Fruit fly (Drosophila melanogaster): ENCODE measurements around the gene inaF-A.
A peak's percentile ranks its signal among the peaks of the same experiment; 100 is the strongest.

inaF-A gene

DNA sequence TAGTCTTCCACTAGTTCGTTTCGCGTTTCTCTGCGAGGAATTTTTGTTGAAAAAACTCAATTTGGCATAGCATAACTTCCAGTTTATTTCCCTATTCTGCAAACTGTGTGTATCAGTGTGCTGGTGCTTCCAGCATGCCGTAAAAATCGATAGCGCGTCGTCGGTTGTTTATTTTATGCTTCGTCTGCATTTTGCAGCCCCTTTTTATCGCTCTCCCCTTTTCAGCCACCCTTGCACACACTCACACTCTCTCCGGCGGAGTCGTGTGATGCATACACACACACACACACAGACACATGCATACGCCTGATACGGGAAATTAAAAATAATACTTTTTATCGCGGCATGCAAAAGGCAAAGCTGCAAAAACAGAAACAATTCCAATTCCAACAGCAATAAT is 54.2 kb downstream of the inaF-A start:
- peak; percentile 24 for TF ChIP-seq rgr (GFP tag; optimal IDR thresholded peaks at IDR 0.05)
- TF ChIP-seq CG9705 (GFP tag; optimal IDR thresholded peaks at IDR 0.05) = no peak
- peak; percentile 28 for TF ChIP-seq psq (GFP tag; optimal IDR thresholded peaks at IDR 0.05)
- TF ChIP-seq OdsH (GFP tag; optimal IDR thresholded peaks at IDR 0.05) = peak; percentile 45
- TF ChIP-seq HLH106 (tag; optimal IDR thresholded peaks at IDR 0.05) = peak; percentile 10
- TF ChIP-seq Hr83 (GFP tag; optimal IDR thresholded peaks at IDR 0.05; ENCODE audit: poor library complexity, severe bottlenecking) = no peak
- TF ChIP-seq h (GFP tag; optimal IDR thresholded peaks at IDR 0.05) = peak; percentile 20
- TF ChIP-seq fru (GFP tag; optimal IDR thresholded peaks at IDR 0.05) = peak; percentile 55
- no peak for TF ChIP-seq ey (GFP tag; optimal IDR thresholded peaks at IDR 0.05)
- TF ChIP-seq woc (GFP tag; optimal IDR thresholded peaks at IDR 0.05) = peak; percentile 12
- TF ChIP-seq foxo (GFP tag; optimal IDR thresholded peaks at IDR 0.05) = peak in 1 of 2 experiments; percentile 27
- TF ChIP-seq Myc (optimal IDR thresholded peaks at IDR 0.05) = no peak
- peak; percentile 25 for TF ChIP-seq br (GFP tag; optimal IDR thresholded peaks at IDR 0.05)

DNA sequence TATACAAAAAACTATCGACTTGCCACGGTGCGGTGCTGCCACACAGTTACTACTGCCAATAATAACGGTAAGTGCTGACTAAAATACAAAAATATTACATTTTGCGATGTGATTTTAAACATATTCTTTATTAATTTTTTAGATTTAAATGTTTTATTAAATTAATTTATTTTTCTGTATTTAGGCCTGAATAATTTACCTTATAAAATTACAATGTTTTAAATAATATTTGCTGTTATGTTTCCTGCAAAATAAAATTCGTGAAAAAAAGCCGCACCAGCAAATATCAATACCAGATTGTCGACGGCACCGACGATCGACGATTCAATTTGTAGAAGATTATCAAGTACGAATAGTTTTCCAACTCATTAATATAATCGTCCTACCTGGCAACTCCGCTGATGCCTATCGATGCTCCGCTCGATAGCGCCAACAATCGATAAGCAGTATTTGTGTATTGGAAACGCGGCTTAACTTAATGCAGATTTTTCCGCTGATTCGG is 55.1 kb downstream of the inaF-A start, which contains the start of the genes Vlet and bif:
Vlet (minus strand) TSS at position 51 of the 502 bp plus-strand sequence.
bif (plus strand) TSS at position 432 of the 502 bp plus-strand sequence.
- TF ChIP-seq sage (GFP tag; optimal IDR thresholded peaks at IDR 0.05) = peak; percentile 53
- TF ChIP-seq N (GFP tag; optimal IDR thresholded peaks at IDR 0.05) = no peak
- no peak for TF ChIP-seq tai (GFP tag; optimal IDR thresholded peaks at IDR 0.05)
- TF ChIP-seq Rel (GFP tag; optimal IDR thresholded peaks at IDR 0.05) = no peak
- TF ChIP-seq Rel (tag; optimal IDR thresholded peaks at IDR 0.05) = no peak
- TF ChIP-seq Hr83 (GFP tag; optimal IDR thresholded peaks at IDR 0.05; ENCODE audit: poor library complexity, severe bottlenecking) = no peak
- TF ChIP-seq Dfd (GFP tag; optimal IDR thresholded peaks at IDR 0.05) = no peak
- no peak for TF ChIP-seq Myc (optimal IDR thresholded peaks at IDR 0.05)
- TF ChIP-seq HLH106 (tag; optimal IDR thresholded peaks at IDR 0.05) = peak; percentile 71
- no peak for TF ChIP-seq dl (GFP tag; optimal IDR thresholded peaks at IDR 0.05; ENCODE audit: insufficient read depth in 1 of 2, partially characterized antibody in 2 of 2)
- no peak for TF ChIP-seq Jra (GFP tag; optimal IDR thresholded peaks at IDR 0.05)
- TF ChIP-seq OdsH (GFP tag; optimal IDR thresholded peaks at IDR 0.05) = peak; percentile 34
- no peak for TF ChIP-seq pan (optimal IDR thresholded peaks at IDR 0.05)
- peak; percentile 11 for TF ChIP-seq sv (GFP tag; optimal IDR thresholded peaks at IDR 0.05)
- peak; percentile 50 for TF ChIP-seq dmrt93B (GFP tag; optimal IDR thresholded peaks at IDR 0.05)
- TF ChIP-seq Dif (GFP tag; optimal IDR thresholded peaks at IDR 0.05; ENCODE audit: partially characterized antibody) = no peak
- peak; percentile 31 for TF ChIP-seq h (GFP tag; optimal IDR thresholded peaks at IDR 0.05)
- TF ChIP-seq Vsx2 (GFP tag; optimal IDR thresholded peaks at IDR 0.05; ENCODE audit: partially characterized antibody) = no peak
- peak; percentile 46 for TF ChIP-seq fru (GFP tag; optimal IDR thresholded peaks at IDR 0.05)
- TF ChIP-seq lola (GFP tag; optimal IDR thresholded peaks at IDR 0.05) = no peak
- no peak for TF ChIP-seq woc (GFP tag; optimal IDR thresholded peaks at IDR 0.05)
- no peak for TF ChIP-seq CG9705 (GFP tag; optimal IDR thresholded peaks at IDR 0.05)
- TF ChIP-seq Mio (GFP tag; optimal IDR thresholded peaks at IDR 0.05) = no peak
- no peak for TF ChIP-seq brk (GFP tag; optimal IDR thresholded peaks at IDR 0.05)
- peak; percentile 68 for TF ChIP-seq rgr (GFP tag; optimal IDR thresholded peaks at IDR 0.05)
- no peak for TF ChIP-seq CG32264 (GFP tag; optimal IDR thresholded peaks at IDR 0.05)
- TF ChIP-seq Hr78 (GFP tag; optimal IDR thresholded peaks at IDR 0.05) = no peak
- peak; percentile 45 for TF ChIP-seq psq (GFP tag; optimal IDR thresholded peaks at IDR 0.05)
- peak; percentile 38 for TF ChIP-seq Sp1 (GFP tag; optimal IDR thresholded peaks at IDR 0.05)
- no peak for TF ChIP-seq jim (GFP tag; optimal IDR thresholded peaks at IDR 0.05)
- TF ChIP-seq foxo (GFP tag; optimal IDR thresholded peaks at IDR 0.05) = peak in 1 of 2 experiments; percentile 73
- peak; percentile 18 for TF ChIP-seq br (GFP tag; optimal IDR thresholded peaks at IDR 0.05)
- TF ChIP-seq dsf (GFP tag; optimal IDR thresholded peaks at IDR 0.05; ENCODE audit: borderline replicate concordance) = no peak
- no peak for TF ChIP-seq GATAd (GFP tag; optimal IDR thresholded peaks at IDR 0.05)
- no peak for TF ChIP-seq Hnf4 (GFP tag; optimal IDR thresholded peaks at IDR 0.05)
- TF ChIP-seq CrebA (GFP tag; optimal IDR thresholded peaks at IDR 0.05; ENCODE audit: borderline replicate concordance) = no peak
- TF ChIP-seq usp (GFP tag; optimal IDR thresholded peaks at IDR 0.05) = no peak
- TF ChIP-seq Abd-B (GFP tag; optimal IDR thresholded peaks at IDR 0.05) = no peak
- TF ChIP-seq ey (GFP tag; optimal IDR thresholded peaks at IDR 0.05) = peak; percentile 35

Data from whole organism, wandering third instar larva.